Fruit fly (Drosophila melanogaster): ENCODE measurements around the gene CG17470.

DNA sequence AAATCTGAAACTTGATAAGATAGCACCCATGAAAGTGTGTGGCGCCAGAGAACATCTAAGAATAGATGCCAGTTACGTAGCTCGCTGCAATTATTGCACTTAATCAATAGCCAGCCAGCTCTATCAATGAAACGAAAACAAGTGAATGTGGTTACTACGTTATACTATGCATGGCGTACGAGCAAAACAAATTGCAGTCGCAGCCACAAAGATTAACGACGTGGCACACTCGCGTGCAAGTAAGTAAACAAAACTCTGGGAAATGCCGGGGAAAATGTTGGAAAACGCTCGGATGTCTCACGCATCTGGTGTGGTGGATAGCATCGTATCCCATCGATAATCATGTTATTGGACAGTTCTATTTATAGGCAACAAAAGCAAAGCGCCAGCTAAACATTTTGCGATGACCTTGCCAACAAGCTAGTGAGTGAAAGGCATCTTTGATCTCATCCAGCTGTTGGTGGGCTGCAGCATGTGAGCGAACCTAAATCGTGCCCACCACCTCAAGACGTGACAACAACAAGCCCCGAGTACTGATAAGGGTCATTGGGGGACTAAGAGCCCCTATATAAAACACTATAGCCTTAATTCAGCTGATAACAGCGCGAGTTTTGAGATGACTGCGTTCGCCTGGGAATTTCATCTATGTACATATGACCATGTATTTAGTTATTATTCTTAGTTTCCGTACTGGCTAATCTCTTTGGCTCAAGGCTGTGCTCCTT, 30.9 kb upstream of the CG17470 start:
- TF ChIP-seq Sin3A (optimal IDR thresholded peaks at IDR 0.05), result no peak
- no peak for TF ChIP-seq psq (optimal IDR thresholded peaks at IDR 0.05)
- no peak for TF ChIP-seq Myc (optimal IDR thresholded peaks at IDR 0.05)

All from Kc167 (cell line).